Fruit fly (Drosophila melanogaster) Kc167 (cell line): ENCODE results near the gene corto.

ENCODE experiments used
- Myc ChIP-seq: fragments of >200 bp; optimal IDR thresholded peaks from 2 replicates; lab custom pipeline; 2017; ENCODE audit warnings: missing external identifiers
- Sin3A ChIP-seq: fragments of >200 bp; optimal IDR thresholded peaks from 2 replicates; lab custom pipeline; 2018; ENCODE audit warnings: missing external identifiers
- h ChIP-seq: fragments of >200 bp; optimal IDR thresholded peaks from 3 replicates; lab custom pipeline; 2018; ENCODE audit warnings: missing external identifiers
- insv ChIP-seq: fragments of >200 bp; optimal IDR thresholded peaks from 3 replicates; lab custom pipeline; 2018; ENCODE audit warnings: missing external identifiers
- psq ChIP-seq: fragments of >200 bp; optimal IDR thresholded peaks from 2 replicates; lab custom pipeline; 2017; ENCODE audit warnings: missing external identifiers
- ttk ChIP-seq: sonication (Bioruptor generic); optimal IDR thresholded peaks from 2 replicates; lab custom pipeline; 2017; ENCODE audit warnings: missing external identifiers

Gene corto

dm6 chr3R:5100323-5101055 lies 13.6 kb upstream of the corto start:
- TF ChIP-seq Sin3A (lab: Kevin White, UChicago) (no peak), psq (no peak), h (lab: Kevin White, UChicago) (no peak), ttk (lab: Kevin White, UChicago) (no peak), Myc (lab: Kevin White, UChicago) (no peak), insv (lab: Kevin White, UChicago) (no peak)

- TF ChIP-seq Myc (lab: Kevin White, UChicago): no peak
- no peak for TF ChIP-seq insv (lab: Kevin White, UChicago)
- TF ChIP-seq Sin3A (lab: Kevin White, UChicago): no peak
- TF ChIP-seq psq: no peak
- no peak for TF ChIP-seq ttk (lab: Kevin White, UChicago)
- no peak for TF ChIP-seq h (lab: Kevin White, UChicago)
Measured at dm6 chr3R:5097866-5098484, 11.1 kb upstream of the corto start.

- TF ChIP-seq h (lab: Kevin White, UChicago) (no peak), ttk (lab: Kevin White, UChicago) (no peak), Myc (lab: Kevin White, UChicago) (no peak), insv (lab: Kevin White, UChicago) (no peak), psq (no peak), Sin3A (lab: Kevin White, UChicago) (no peak)
Measured at dm6 chr3R:5097175-5097574, 10.3 kb upstream of the corto start.

dm6 chr3R:5095930-5096572 lies 9.2 kb upstream of the corto start:
- TF ChIP-seq h (lab: Kevin White, UChicago) (no peak), Myc (lab: Kevin White, UChicago) (no peak), psq (no peak), ttk (lab: Kevin White, UChicago) (no peak), insv (lab: Kevin White, UChicago) (no peak), Sin3A (lab: Kevin White, UChicago) (no peak)

- TF ChIP-seq ttk (lab: Kevin White, UChicago): no peak
- no peak for TF ChIP-seq Sin3A (lab: Kevin White, UChicago)
- TF ChIP-seq insv (lab: Kevin White, UChicago): no peak
- TF ChIP-seq psq: no peak
- TF ChIP-seq Myc (lab: Kevin White, UChicago): no peak
- TF ChIP-seq h (lab: Kevin White, UChicago): no peak
Measured at dm6 chr3R:5095137-5095802, 8.4 kb upstream of the corto start.

dm6 chr3R:5094288-5094687 lies 7.4 kb upstream of the corto start:
- TF ChIP-seq ttk (lab: Kevin White, UChicago) (no peak), Myc (lab: Kevin White, UChicago) (no peak), insv (lab: Kevin White, UChicago) (no peak), Sin3A (lab: Kevin White, UChicago) (no peak)

dm6 chr3R:5090286-5090685 lies 3.4 kb upstream of the corto start:
- no peak for TF ChIP-seq Myc (lab: Kevin White, UChicago)
- TF ChIP-seq insv (lab: Kevin White, UChicago): no peak
- TF ChIP-seq Sin3A (lab: Kevin White, UChicago): no peak
- TF ChIP-seq h (lab: Kevin White, UChicago): no peak
- no peak for TF ChIP-seq psq
- TF ChIP-seq ttk (lab: Kevin White, UChicago): no peak

- TF ChIP-seq insv (lab: Kevin White, UChicago): no peak
- no peak for TF ChIP-seq Sin3A (lab: Kevin White, UChicago)
- TF ChIP-seq Myc (lab: Kevin White, UChicago): no peak
- TF ChIP-seq psq: no peak
- TF ChIP-seq ttk (lab: Kevin White, UChicago): no peak
- TF ChIP-seq h (lab: Kevin White, UChicago): no peak
Measured at dm6 chr3R:5089514-5090259, 2.8 kb upstream of the corto start.

dm6 chr3R:5087833-5088262 lies 976 bp upstream of the corto start:
- no peak for TF ChIP-seq ttk (lab: Kevin White, UChicago)
- no peak for TF ChIP-seq psq
- no peak for TF ChIP-seq Myc (lab: Kevin White, UChicago)
- TF ChIP-seq insv (lab: Kevin White, UChicago): no peak
- TF ChIP-seq h (lab: Kevin White, UChicago): no peak
- no peak for TF ChIP-seq Sin3A (lab: Kevin White, UChicago)

dm6 chr3R:5086471-5086821 lies 426 bp downstream of the corto start:
- no peak for TF ChIP-seq Sin3A (lab: Kevin White, UChicago)
- TF ChIP-seq insv (lab: Kevin White, UChicago): no peak
- TF ChIP-seq ttk (lab: Kevin White, UChicago): no peak
- TF ChIP-seq h (lab: Kevin White, UChicago): no peak
- TF ChIP-seq psq: no peak
- no peak for TF ChIP-seq Myc (lab: Kevin White, UChicago)
